Worm (Caenorhabditis elegans) whole organism, L4 larva: ENCODE results near the gene scc-1.

ENCODE experiments used
- D1046.2 ChIP-seq: fragments of 200-800 bp; sonication (Bioruptor generic); IDR thresholded peaks from 2 replicates; pipeline ENCODE4 v1.3.6; 2022; ENCODE audit warnings: missing genetic modification characterization, missing compliant biosample characterization
- F37D6.2 ChIP-seq: sonication (generic microtip); optimal IDR thresholded peaks from 2 replicates; lab custom pipeline; 2016; ENCODE audit warnings: mild to moderate bottlenecking, missing genetic modification characterization, missing compliant biosample characterization
- F49E8.2 ChIP-seq: sonication (generic microtip); optimal IDR thresholded peaks from 2 replicates; lab custom pipeline; 2016; ENCODE audit warnings: missing compliant biosample characterization, mild to moderate bottlenecking, missing genetic modification characterization, borderline replicate concordance
- R02D3.7 ChIP-seq: fragments of 150-350 bp; sonication (generic microtip); optimal IDR thresholded peaks from 3 replicates; lab custom pipeline; 2014; ENCODE audit warnings: missing biosample characterization, missing genetic modification characterization
- Y105C5A.15 ChIP-seq: fragments of 200-800 bp; sonication (Bioruptor generic); IDR thresholded peaks from 2 replicates; pipeline ENCODE4 v1.3.6; 2022; ENCODE audit warnings: missing genetic modification characterization, missing compliant biosample characterization
- Y48G9A.11 ChIP-seq: fragments of 200-800 bp; sonication (Bioruptor generic); IDR thresholded peaks from 2 replicates; pipeline ENCODE4 v1.3.6; 2022; ENCODE audit warnings: missing genetic modification reagents, missing genetic modification characterization, missing compliant biosample characterization
- Y5F2A.4 ChIP-seq: fragments of 200-800 bp; sonication (Bioruptor generic); optimal IDR thresholded peaks from 2 replicates; lab custom pipeline; 2018; ENCODE audit warnings: mild to moderate bottlenecking, missing genetic modification characterization, missing compliant biosample characterization
- ZK337.2 ChIP-seq: fragments of 200-800 bp; sonication (Bioruptor generic); IDR thresholded peaks from 2 replicates; pipeline ENCODE4 v1.3.6; 2022; ENCODE audit warnings: missing genetic modification reagents, missing genetic modification characterization, missing compliant biosample characterization
- ama-1 ChIP-seq: fragments of 150-350 bp; optimal IDR thresholded peaks from 2 replicates; lab custom pipeline; 2014; ENCODE audit warnings: inconsistent platforms, mixed read lengths
- arid-1 ChIP-seq: fragments of 200-800 bp; sonication (Bioruptor generic); conservative IDR thresholded peaks from 2 replicates; pipeline ENCODE4 v1.3.6; 2022; ENCODE audit warnings: missing genetic modification reagents, missing genetic modification characterization, missing compliant biosample characterization
- ceh-28 ChIP-seq: fragments of 150-350 bp; optimal IDR thresholded peaks from 2 replicates; lab custom pipeline; 2014; ENCODE audit warnings: missing biosample characterization, missing genetic modification reagents, missing genetic modification characterization
- ceh-32 ChIP-seq: sonication (generic microtip); optimal IDR thresholded peaks from 2 replicates; lab custom pipeline; 2016; ENCODE audit warnings: mild to moderate bottlenecking, missing genetic modification characterization, missing compliant biosample characterization; ENCODE audit not compliant: poor library complexity
- ceh-62 ChIP-seq: sonication (generic microtip); optimal IDR thresholded peaks from 2 replicates; lab custom pipeline; 2017; ENCODE audit warnings: missing biosample characterization, missing genetic modification characterization
- ces-1 ChIP-seq: fragments of 150-350 bp; sonication (generic microtip); optimal IDR thresholded peaks from 4 replicates; lab custom pipeline; 2014; ENCODE audit warnings: missing biosample characterization, missing genetic modification reagents, missing genetic modification characterization
- ctbp-1 ChIP-seq: fragments of 200-800 bp; sonication (Bioruptor generic); IDR thresholded peaks from 2 replicates; pipeline ENCODE4 v1.3.6; 2022; ENCODE audit warnings: missing genetic modification reagents, missing genetic modification characterization, missing compliant biosample characterization
- daf-12 ChIP-seq: fragments of 150-350 bp; optimal IDR thresholded peaks from 2 replicates; lab custom pipeline; 2014; ENCODE audit warnings: missing biosample characterization, missing genetic modification reagents, missing genetic modification characterization
- daf-16 ChIP-seq, 3 experiments: sonication (generic microtip); optimal IDR thresholded peaks; 2 replicates each; lab custom pipeline; 2016 to 2017; ENCODE audit warnings: missing genetic modification characterization in 3 of 3, missing genetic modification reagents in 3 of 3, mild to moderate bottlenecking in 2 of 3, missing compliant biosample characterization in 2 of 3, missing biosample characterization in 1 of 3, moderate library complexity in 1 of 3
- daf-8 ChIP-seq: fragments of 200-800 bp; sonication (Bioruptor generic); IDR thresholded peaks from 2 replicates; pipeline ENCODE4 v1.3.6; 2022; ENCODE audit warnings: missing genetic modification characterization, missing compliant biosample characterization
- dmd-9 ChIP-seq: fragments of 200-800 bp; sonication (Bioruptor generic); IDR thresholded peaks from 2 replicates; pipeline ENCODE4 v1.3.6; 2022; ENCODE audit warnings: missing genetic modification reagents, missing genetic modification characterization, missing compliant biosample characterization
- dpl-1 ChIP-seq: fragments of 150-350 bp; optimal IDR thresholded peaks from 2 replicates; lab custom pipeline; 2014; ENCODE audit warnings: missing biosample characterization, missing genetic modification reagents, missing genetic modification characterization
- dve-1 ChIP-seq: sonication (generic microtip); optimal IDR thresholded peaks from 2 replicates; lab custom pipeline; 2017; ENCODE audit warnings: antibody characterized with exemption, mild to moderate bottlenecking, missing genetic modification characterization, missing compliant biosample characterization; ENCODE audit not compliant: insufficient read depth
- fos-1 ChIP-seq: fragments of 150-350 bp; optimal IDR thresholded peaks from 2 replicates; lab custom pipeline; 2014; ENCODE audit warnings: missing biosample characterization, missing genetic modification characterization
- lim-7 ChIP-seq: fragments of 200-800 bp; sonication (Bioruptor generic); IDR thresholded peaks from 2 replicates; pipeline ENCODE4 v1.3.6; 2022; ENCODE audit warnings: missing genetic modification characterization, missing compliant biosample characterization
- lin-1 ChIP-seq: fragments of 200-800 bp; sonication (Bioruptor generic); IDR thresholded peaks from 2 replicates; pipeline ENCODE4 v1.3.6; 2022; ENCODE audit warnings: missing genetic modification reagents, missing genetic modification characterization, missing compliant biosample characterization
- lin-15B ChIP-seq: fragments of 150-350 bp; sonication (generic microtip); optimal IDR thresholded peaks from 3 replicates; lab custom pipeline; 2014; ENCODE audit warnings: missing biosample characterization, missing genetic modification characterization
- lir-3 ChIP-seq: sonication (generic microtip); optimal IDR thresholded peaks from 2 replicates; lab custom pipeline; 2016; ENCODE audit warnings: mild to moderate bottlenecking, missing genetic modification characterization, missing compliant biosample characterization
- madf-5 ChIP-seq, 2 experiments: fragments of 200-800 bp; sonication (Bioruptor generic); IDR thresholded peaks; 2 replicates each; pipeline ENCODE4 v1.3.6; 2022; ENCODE audit warnings: missing compliant biosample characterization in 2 of 2, missing genetic modification characterization in 2 of 2
- madf-9 ChIP-seq: fragments of 200-800 bp; sonication (Bioruptor generic); conservative IDR thresholded peaks from 2 replicates; pipeline ENCODE4 v1.3.6; 2022; ENCODE audit warnings: missing genetic modification reagents, missing genetic modification characterization, missing compliant biosample characterization
- mdl-1 ChIP-seq, 2 experiments: fragments of 150-350 bp in 1 of 2; sonication (generic microtip) in 1 of 2; optimal IDR thresholded peaks; 2 replicates each; lab custom pipeline; 2014 to 2017; ENCODE audit warnings: missing biosample characterization in 2 of 2, missing genetic modification characterization in 2 of 2
- mep-1 ChIP-seq: fragments of 150-350 bp; sonication (generic microtip); optimal IDR thresholded peaks from 3 replicates; lab custom pipeline; 2014; ENCODE audit warnings: missing biosample characterization, missing genetic modification characterization
- mes-2 ChIP-seq: sonication (generic microtip); optimal IDR thresholded peaks from 2 replicates; lab custom pipeline; 2016; ENCODE audit warnings: missing genotype, mild to moderate bottlenecking, missing genetic modification characterization, missing compliant biosample characterization; ENCODE audit not compliant: poor library complexity, severe bottlenecking
- nhr-102 ChIP-seq: sonication (generic microtip); optimal IDR thresholded peaks from 2 replicates; lab custom pipeline; 2016; ENCODE audit warnings: mild to moderate bottlenecking, missing genetic modification characterization, moderate library complexity, missing compliant biosample characterization
- nhr-11 ChIP-seq: fragments of 150-350 bp; optimal IDR thresholded peaks from 2 replicates; lab custom pipeline; 2014; ENCODE audit warnings: missing biosample characterization, missing genetic modification characterization
- nhr-237 ChIP-seq: sonication (generic microtip); optimal IDR thresholded peaks from 2 replicates; lab custom pipeline; 2017; ENCODE audit warnings: missing biosample characterization, missing genetic modification characterization
- nhr-25 ChIP-seq: sonication (generic microtip); optimal IDR thresholded peaks from 2 replicates; lab custom pipeline; 2017; ENCODE audit warnings: missing genetic modification characterization, mild to moderate bottlenecking, missing compliant biosample characterization, antibody characterized with exemption, moderate library complexity, borderline replicate concordance; ENCODE audit not compliant: insufficient read depth
- nhr-28 ChIP-seq: fragments of 150-350 bp; optimal IDR thresholded peaks from 2 replicates; lab custom pipeline; 2014; ENCODE audit warnings: missing biosample characterization, missing genetic modification characterization
- nhr-41 ChIP-seq: fragments of 200-800 bp; sonication (Bioruptor generic); IDR thresholded peaks from 2 replicates; pipeline ENCODE4 v1.3.6; 2022; ENCODE audit warnings: missing genetic modification reagents, missing genetic modification characterization, missing compliant biosample characterization
- nhr-48 ChIP-seq: sonication (generic microtip); optimal IDR thresholded peaks from 2 replicates; lab custom pipeline; 2016; ENCODE audit warnings: mild to moderate bottlenecking, missing genetic modification characterization, missing compliant biosample characterization
- nhr-6 ChIP-seq: fragments of 150-350 bp; optimal IDR thresholded peaks from 2 replicates; lab custom pipeline; 2014; ENCODE audit warnings: missing biosample characterization, missing genetic modification characterization
- nhr-76 ChIP-seq: fragments of 150-350 bp; optimal IDR thresholded peaks from 2 replicates; lab custom pipeline; 2014; ENCODE audit warnings: missing biosample characterization, missing genetic modification characterization
- pha-4 ChIP-seq, 2 experiments: fragments of 150-350 bp in 1 of 2; fragments of 200-800 bp in 1 of 2; sonication (Bioruptor generic) in 1 of 2; IDR thresholded peaks in 1 of 2; optimal IDR thresholded peaks in 1 of 2; 2 replicates each; pipeline versions ENCODE4 v1.3.6 to Lab custom; 2014 to 2022; ENCODE audit warnings: missing genetic modification characterization in 2 of 2, missing genetic modification reagents in 2 of 2, missing biosample characterization in 1 of 2, missing compliant biosample characterization in 1 of 2
- php-3 ChIP-seq: fragments of 200-800 bp; sonication (Bioruptor generic); IDR thresholded peaks from 2 replicates; pipeline ENCODE4 v1.3.6; 2022; ENCODE audit warnings: missing genetic modification reagents, missing genetic modification characterization, missing compliant biosample characterization
- rbr-2 ChIP-seq: sonication (generic microtip); optimal IDR thresholded peaks from 2 replicates; lab custom pipeline; 2016; ENCODE audit warnings: missing genotype, missing genetic modification characterization, missing compliant biosample characterization
- set-16 ChIP-seq: fragments of 200-800 bp; sonication (Bioruptor generic); IDR thresholded peaks from 2 replicates; pipeline ENCODE4 v1.3.6; 2022; ENCODE audit warnings: missing genetic modification reagents, missing genetic modification characterization, missing compliant biosample characterization
- snpc-1.2 ChIP-seq: fragments of 200-800 bp; sonication (Bioruptor generic); IDR thresholded peaks from 2 replicates; pipeline ENCODE4 v1.3.6; 2022; ENCODE audit warnings: missing genetic modification reagents, missing genetic modification characterization, missing compliant biosample characterization
- spr-3 ChIP-seq: fragments of 200-800 bp; sonication (Bioruptor generic); optimal IDR thresholded peaks from 2 replicates; lab custom pipeline; 2018; ENCODE audit warnings: mild to moderate bottlenecking, missing genetic modification characterization, missing compliant biosample characterization
- unc-130 ChIP-seq: sonication (generic microtip); optimal IDR thresholded peaks from 2 replicates; lab custom pipeline; 2016; ENCODE audit warnings: missing genetic modification reagents, missing genetic modification characterization, missing compliant biosample characterization
- unc-39 ChIP-seq: sonication (generic microtip); optimal IDR thresholded peaks from 2 replicates; lab custom pipeline; 2017; ENCODE audit warnings: missing biosample characterization, missing genetic modification characterization
- unc-62 ChIP-seq, 3 experiments: fragments of 150-350 bp in 1 of 3; sonication (generic microtip); optimal IDR thresholded peaks in 2 of 3; peaks in 1 of 3; 1 replicate in 1 of 3; 2 replicates in 2 of 3; lab custom pipeline; 2014 to 2017; ENCODE audit warnings: missing biosample characterization in 3 of 3, missing genetic modification characterization in 3 of 3, missing genetic modification reagents in 3 of 3, missing genotype in 1 of 3
- zag-1 ChIP-seq: fragments of 150-350 bp; optimal IDR thresholded peaks from 2 replicates; lab custom pipeline; 2014; ENCODE audit warnings: missing biosample characterization, missing genetic modification characterization

scc-1 gene

ce11 chrII:4672584-4673110, 25.9 kb upstream of the scc-1 start, which contains the start of the genes clec-140 and hmg-11 (continued):
- TF ChIP-seq daf-16 (GFP tag; optimal IDR thresholded peaks at IDR 0.05; lab: Kevin White, UChicago) (no peak), daf-16 (tag; optimal IDR thresholded peaks at IDR 0.05; lab: Kevin White, UChicago) (no peak), ces-1 (no peak), dmd-9 (GFP tag; lab: Robert Waterston, UW) (no peak), nhr-41 (GFP tag; lab: Robert Waterston, UW) (0 out of 2 replicates have a peak, but pooled peaks have one; percentile 40), ama-1 (lab: Kevin White, UChicago) (no peak), ZK337.2 (GFP tag; lab: Robert Waterston, UW) (no peak), unc-39 (tag; lab: Kevin White, UChicago) (no peak), arid-1 (GFP tag; lab: Robert Waterston, UW) (no peak), nhr-6 (tag; lab: Kevin White, UChicago) (no peak), nhr-48 (tag; lab: Kevin White, UChicago) (no peak), set-16 (no peak), ceh-28 (tag; lab: Kevin White, UChicago) (no peak), nhr-102 (tag; lab: Kevin White, UChicago) (no peak), nhr-76 (no peak), nhr-25 (peak; percentile 61), unc-130 (no peak), daf-12 (tag; lab: Kevin White, UChicago) (no peak), nhr-11 (tag; lab: Kevin White, UChicago) (no peak), lin-1 (no peak), madf-5 (GFP tag; IDR thresholded peaks at IDR 0.05; lab: Robert Waterston, UW) (no peak), mes-2 (no peak), Y105C5A.15 (no peak), unc-62 (GFP tag; optimal IDR thresholded peaks at IDR 0.05 in 1 of 2; lab: Kevin White, UChicago) (no peak), unc-62 (tag; optimal IDR thresholded peaks at IDR 0.05; lab: Kevin White, UChicago) (no peak), php-3 (GFP tag; lab: Robert Waterston, UW) (no peak), mep-1 (tag; lab: Kevin White, UChicago) (no peak), ctbp-1 (GFP tag; lab: Robert Waterston, UW) (no peak), nhr-237 (tag; lab: Kevin White, UChicago) (no peak), snpc-1.2 (GFP tag; lab: Robert Waterston, UW) (no peak), daf-8 (GFP tag; lab: Robert Waterston, UW) (no peak), Y5F2A.4 (no peak), madf-9 (GFP tag; lab: Robert Waterston, UW) (no peak), F49E8.2 (tag; lab: Kevin White, UChicago) (no peak), spr-3 (GFP tag; lab: Kevin White, UChicago) (no peak), F37D6.2 (no peak), D1046.2 (GFP tag; lab: Robert Waterston, UW) (no peak), nhr-28 (tag; lab: Kevin White, UChicago) (peak; percentile 50), ceh-32 (tag; lab: Kevin White, UChicago) (no peak), rbr-2 (tag; lab: Kevin White, UChicago) (peak; percentile 51), R02D3.7 (tag; lab: Kevin White, UChicago) (no peak), lin-15B (tag; lab: Kevin White, UChicago) (no peak), dpl-1 (peak; percentile 40), dve-1 (tag; lab: Kevin White, UChicago) (no peak), ceh-62 (no peak), Y48G9A.11 (GFP tag; lab: Robert Waterston, UW) (no peak), lir-3 (tag; lab: Kevin White, UChicago) (no peak), mdl-1 (tag; optimal IDR thresholded peaks at IDR 0.05; lab: Kevin White, UChicago) (peak; percentile 55 to 92), fos-1 (no peak), pha-4 (GFP tag; IDR thresholded peaks at IDR 0.05; lab: Robert Waterston, UW) (no peak), pha-4 (tag; optimal IDR thresholded peaks at IDR 0.05; lab: Kevin White, UChicago) (no peak), zag-1 (tag; lab: Kevin White, UChicago) (no peak), lim-7 (GFP tag; lab: Robert Waterston, UW) (no peak)
